Fruit fly (Drosophila melanogaster): ENCODE data around the gene brwl.
A peak's percentile ranks its signal among the peaks of the same experiment; 100 is the strongest.

Gene brwl

dm6 chr2L:9594625-9595300 lies 26.1 kb downstream of the brwl start:
- TF ChIP-seq tap (tag; optimal IDR thresholded peaks at IDR 0.05): peak; percentile 31
- no peak for TF ChIP-seq Hr39 (optimal IDR thresholded peaks at IDR 0.05)
- no peak for TF ChIP-seq Lim3 (GFP tag; IDR thresholded peaks at IDR 0.05)
- TF ChIP-seq Eip74EF (GFP tag; optimal IDR thresholded peaks at IDR 0.05): peak in 1 of 2 experiments; percentile 2
- peak; percentile 41 for TF ChIP-seq Sox102F (GFP tag; optimal IDR thresholded peaks at IDR 0.05)
- TF ChIP-seq bigmax (GFP tag; optimal IDR thresholded peaks at IDR 0.05): no peak
- TF ChIP-seq Abd-B (GFP tag; optimal IDR thresholded peaks at IDR 0.05): peak; percentile 5
- peak; percentile 12 for TF ChIP-seq Lhr (GFP tag; optimal IDR thresholded peaks at IDR 0.05)
- TF ChIP-seq jumu (GFP tag; optimal IDR thresholded peaks at IDR 0.05): no peak
- TF ChIP-seq CG18599 (GFP tag; optimal IDR thresholded peaks at IDR 0.05): peak; percentile 29
- TF ChIP-seq row (GFP tag; IDR thresholded peaks at IDR 0.05): peak; percentile 75
- peak; percentile 76 for TF ChIP-seq CG14710 (tag; optimal IDR thresholded peaks at IDR 0.05)
- peak; percentile 73 for TF ChIP-seq CG10959 (GFP tag; IDR thresholded peaks at IDR 0.05)
- peak; percentile 76 for TF ChIP-seq zf30C (GFP tag; optimal IDR thresholded peaks at IDR 0.05)
- peak; percentile 29; the same call in 1 of the 2 replicates for TF ChIP-seq E2f2 (GFP tag; IDR thresholded peaks at IDR 0.05)
- TF ChIP-seq CG7839 (tag; optimal IDR thresholded peaks at IDR 0.05): peak; percentile 61
- no peak for TF ChIP-seq jigr1 (GFP tag; IDR thresholded peaks at IDR 0.05)
- TF ChIP-seq YL-1 (GFP tag; optimal IDR thresholded peaks at IDR 0.05): no peak
- TF ChIP-seq Max (GFP tag; optimal IDR thresholded peaks at IDR 0.05): no peak
- TF ChIP-seq CG33557 (GFP tag; optimal IDR thresholded peaks at IDR 0.05): peak; percentile 23
- TF ChIP-seq BtbVII (GFP tag; optimal IDR thresholded peaks at IDR 0.05): no peak
- no peak for TF ChIP-seq CG12769 (tag; optimal IDR thresholded peaks at IDR 0.05)
- no peak for TF ChIP-seq CG15479 (GFP tag; optimal IDR thresholded peaks at IDR 0.05)
- no peak for TF ChIP-seq CG18619 (GFP tag; optimal IDR thresholded peaks at IDR 0.05)
- TF ChIP-seq Myb (GFP tag; optimal IDR thresholded peaks at IDR 0.05): no peak
- TF ChIP-seq dati (GFP tag; IDR thresholded peaks at IDR 0.05): no peak
- peak; percentile 14 for TF ChIP-seq Chrac-16 (GFP tag; optimal IDR thresholded peaks at IDR 0.05)
- no peak for TF ChIP-seq ro (GFP tag; IDR thresholded peaks at IDR 0.05)
- no peak for TF ChIP-seq Dp (GFP tag; optimal IDR thresholded peaks at IDR 0.05)
- TF ChIP-seq gsb-n (tag; optimal IDR thresholded peaks at IDR 0.05): peak; percentile 33
- TF ChIP-seq CG8765 (GFP tag; IDR thresholded peaks at IDR 0.05): peak; percentile 43; the same call in 1 of the 2 replicates
- peak; percentile 68 for TF ChIP-seq ara (GFP tag; IDR thresholded peaks at IDR 0.05)
- no peak for TF ChIP-seq pita (GFP tag; optimal IDR thresholded peaks at IDR 0.05)
- TF ChIP-seq pan (optimal IDR thresholded peaks at IDR 0.05): no peak
- TF ChIP-seq pan (GFP tag; optimal IDR thresholded peaks at IDR 0.05 in 1 of 2, IDR thresholded peaks at IDR 0.05 in 1 of 2): peak in 1 of 2 experiments; percentile 55
- TF ChIP-seq Meics (GFP tag; optimal IDR thresholded peaks at IDR 0.05): no peak
- no peak for TF ChIP-seq shn (GFP tag; optimal IDR thresholded peaks at IDR 0.05)
- no peak for TF ChIP-seq Side (GFP tag; optimal IDR thresholded peaks at IDR 0.05)
- peak; percentile 11 for TF ChIP-seq CG18764 (GFP tag; optimal IDR thresholded peaks at IDR 0.05)
- no peak for TF ChIP-seq Opbp (GFP tag; IDR thresholded peaks at IDR 0.05; ENCODE audit: partially characterized antibody)
- peak; percentile 18 for TF ChIP-seq CG13424 (tag; optimal IDR thresholded peaks at IDR 0.05)
- peak; percentile 62 for TF ChIP-seq nerfin-1 (tag; optimal IDR thresholded peaks at IDR 0.05)
- TF ChIP-seq exex (tag; optimal IDR thresholded peaks at IDR 0.05): no peak
- no peak for TF ChIP-seq CG9817 (tag; optimal IDR thresholded peaks at IDR 0.05)
- TF ChIP-seq org-1 (GFP tag; optimal IDR thresholded peaks at IDR 0.05): peak; percentile 6
- peak; percentile 54 for TF ChIP-seq Ptx1 (GFP tag; IDR thresholded peaks at IDR 0.05)
- peak; percentile 15; the same call in 1 of the 3 replicates for TF ChIP-seq ken (GFP tag; IDR thresholded peaks at IDR 0.05)
- no peak for TF ChIP-seq CG11085 (GFP tag; IDR thresholded peaks at IDR 0.05)
- no peak for TF ChIP-seq CG12744 (GFP tag; optimal IDR thresholded peaks at IDR 0.05)
- TF ChIP-seq az2 (GFP tag; optimal IDR thresholded peaks at IDR 0.05): peak; percentile 50
